Fruit fly (Drosophila melanogaster) whole organism, embryonic: ENCODE measurements around the gene velo.
A peak's percentile ranks its signal among the peaks of the same experiment; 100 is the strongest.

Experiments used
- B-H2 ChIP-seq: fragments of 200-800 bp; sonication (Bioruptor generic); optimal IDR thresholded peaks from 2 replicates; lab custom pipeline; 2018; ENCODE audit warnings: missing biosample characterization, mild to moderate bottlenecking, missing genetic modification characterization
- Bgb ChIP-seq: fragments of 200-800 bp; sonication (Bioruptor generic); IDR thresholded peaks from 2 replicates; pipeline ENCODE4 v1.3.6; 2022; ENCODE audit warnings: missing biosample characterization, missing genetic modification characterization; ENCODE audit not compliant: partially characterized antibody
- CG10274 ChIP-seq: fragments of 200-800 bp; sonication (Bioruptor generic); optimal IDR thresholded peaks from 3 replicates; lab custom pipeline; 2017; ENCODE audit warnings: missing biosample characterization, mild to moderate bottlenecking, missing genetic modification characterization
- CG12659 ChIP-seq: fragments of 200-800 bp; sonication (Bioruptor generic); optimal IDR thresholded peaks from 3 replicates; lab custom pipeline; 2017; ENCODE audit warnings: mild to moderate bottlenecking, missing biosample characterization, missing genetic modification reagents, missing genetic modification characterization
- CG16815 ChIP-seq: fragments of 200-800 bp; sonication (Bioruptor generic); optimal IDR thresholded peaks from 3 replicates; lab custom pipeline; 2017; ENCODE audit warnings: missing biosample characterization, mild to moderate bottlenecking, missing genetic modification characterization
- CG17612 ChIP-seq: fragments of 200-800 bp; sonication (Bioruptor generic); IDR thresholded peaks from 2 replicates; pipeline ENCODE4 v1.3.6; 2022; ENCODE audit warnings: missing biosample characterization, missing genetic modification characterization
- CG34224 ChIP-seq: fragments of 200-800 bp; sonication (Bioruptor generic); IDR thresholded peaks from 3 replicates; pipeline ENCODE4 v1.3.6; 2022; ENCODE audit warnings: missing biosample characterization, missing genetic modification characterization; ENCODE audit not compliant: partially characterized antibody
- CG4282 ChIP-seq: fragments of 200-800 bp; sonication (Bioruptor generic); optimal IDR thresholded peaks from 2 replicates; lab custom pipeline; 2016; ENCODE audit warnings: missing biosample characterization, missing genetic modification characterization
- CG43689 ChIP-seq: fragments of 200-800 bp; sonication (Bioruptor generic); IDR thresholded peaks from 2 replicates; pipeline ENCODE4 v1.3.6; 2022; ENCODE audit warnings: missing biosample characterization, missing genetic modification characterization
- CG4707 ChIP-seq: fragments of 200-800 bp; sonication (Bioruptor generic); optimal IDR thresholded peaks from 2 replicates; lab custom pipeline; 2018; ENCODE audit warnings: missing biosample characterization, mild to moderate bottlenecking, missing genetic modification characterization, moderate library complexity
- CG5245 ChIP-seq: fragments of 200-800 bp; sonication (Bioruptor generic); optimal IDR thresholded peaks from 3 replicates; lab custom pipeline; 2016; ENCODE audit warnings: missing biosample characterization, missing genetic modification characterization
- CG6175 ChIP-seq: fragments of 200-800 bp; sonication (Bioruptor generic); IDR thresholded peaks from 3 replicates; pipeline ENCODE4 v1.3.6; 2022; ENCODE audit warnings: missing biosample characterization, missing genetic modification characterization
- CG6813 ChIP-seq: fragments of 200-800 bp; sonication (Bioruptor generic); optimal IDR thresholded peaks from 2 replicates; lab custom pipeline; 2017; ENCODE audit warnings: missing biosample characterization, missing genetic modification characterization, mild to moderate bottlenecking, moderate library complexity, missing genetic modification reagents
- CG9437 ChIP-seq: fragments of 200-800 bp; sonication (Bioruptor generic); optimal IDR thresholded peaks from 2 replicates; lab custom pipeline; 2018; ENCODE audit warnings: missing biosample characterization, mild to moderate bottlenecking, missing genetic modification characterization
- Dref ChIP-seq: fragments of 200-800 bp; sonication (Bioruptor generic); IDR thresholded peaks from 2 replicates; pipeline ENCODE4 v1.3.6; 2022; ENCODE audit warnings: missing biosample characterization, missing genetic modification characterization
- HHEX ChIP-seq: fragments of 200-800 bp; sonication (Bioruptor generic); optimal IDR thresholded peaks from 3 replicates; lab custom pipeline; 2017; ENCODE audit warnings: missing biosample characterization, mild to moderate bottlenecking, missing genetic modification characterization, missing genetic modification reagents
- HLH54F ChIP-seq: fragments of 200-800 bp; sonication (Bioruptor generic); optimal IDR thresholded peaks from 3 replicates; lab custom pipeline; 2016; ENCODE audit warnings: missing biosample characterization, missing genetic modification characterization
- MESR4 ChIP-seq: fragments of 200-800 bp; sonication (Bioruptor generic); optimal IDR thresholded peaks from 2 replicates; lab custom pipeline; 2018; ENCODE audit warnings: missing biosample characterization, mild to moderate bottlenecking, missing genetic modification characterization, moderate library complexity
- MTF-1 ChIP-seq: fragments of 200-800 bp; sonication (Bioruptor generic); optimal IDR thresholded peaks from 2 replicates; lab custom pipeline; 2018; ENCODE audit warnings: missing biosample characterization, mild to moderate bottlenecking, missing genetic modification characterization, borderline replicate concordance
- Med ChIP-seq: fragments of 200-800 bp; sonication (Bioruptor generic); peaks from one replicate; lab custom pipeline; 2016; ENCODE audit warnings: missing biosample characterization, missing genetic modification characterization, mild to moderate bottlenecking, inconsistent platforms, moderate library complexity
- NC2β ChIP-seq: fragments of 200-800 bp; sonication (Bioruptor generic); optimal IDR thresholded peaks from 2 replicates; lab custom pipeline; 2016; ENCODE audit warnings: missing biosample characterization, missing genetic modification characterization
- NFAT ChIP-seq: fragments of 200-800 bp; sonication (Bioruptor generic); IDR thresholded peaks from 2 replicates; pipeline ENCODE4 v1.3.6; 2022; ENCODE audit warnings: missing biosample characterization, missing genetic modification characterization
- Opbp ChIP-seq: fragments of 200-800 bp; sonication (Bioruptor generic); IDR thresholded peaks from 3 replicates; pipeline ENCODE4 v1.3.6; 2022; ENCODE audit warnings: missing biosample characterization, missing genetic modification characterization; ENCODE audit not compliant: partially characterized antibody
- PHDP ChIP-seq: fragments of 200-800 bp; sonication (Bioruptor generic); optimal IDR thresholded peaks from 3 replicates; lab custom pipeline; 2018; ENCODE audit warnings: missing biosample characterization, mild to moderate bottlenecking, missing genetic modification characterization, moderate library complexity
- Six4 ChIP-seq: fragments of 200-800 bp; sonication (Bioruptor generic); optimal IDR thresholded peaks from 2 replicates; lab custom pipeline; 2016; ENCODE audit warnings: missing biosample characterization, missing genetic modification characterization
- Sox102F ChIP-seq: fragments of 200-800 bp; sonication (Bioruptor generic); optimal IDR thresholded peaks from 2 replicates; lab custom pipeline; 2018; ENCODE audit warnings: missing biosample characterization, mild to moderate bottlenecking, missing genetic modification characterization, moderate library complexity
- ash1 ChIP-seq: fragments of 200-800 bp; sonication (Bioruptor generic); optimal IDR thresholded peaks from 2 replicates; lab custom pipeline; 2018; ENCODE audit warnings: missing biosample characterization, mild to moderate bottlenecking, missing genetic modification characterization
- ato ChIP-seq: fragments of 200-800 bp; sonication (Bioruptor generic); IDR thresholded peaks from 2 replicates; pipeline ENCODE4 v1.3.6; 2022; ENCODE audit warnings: missing biosample characterization, missing genetic modification characterization; ENCODE audit not compliant: partially characterized antibody
- bcd ChIP-seq: fragments of 200-800 bp; sonication (Bioruptor generic); optimal IDR thresholded peaks from 2 replicates; lab custom pipeline; 2017; ENCODE audit warnings: missing biosample characterization, mild to moderate bottlenecking, missing genetic modification characterization
- dati ChIP-seq: fragments of 200-800 bp; sonication (Bioruptor generic); IDR thresholded peaks from 2 replicates; pipeline ENCODE4 v1.3.6; 2022; ENCODE audit warnings: missing biosample characterization, missing genetic modification characterization
- eyg ChIP-seq: fragments of 200-800 bp; sonication (Bioruptor generic); optimal IDR thresholded peaks from 3 replicates; lab custom pipeline; 2016; ENCODE audit warnings: missing biosample characterization, missing genetic modification characterization
- gcm2 ChIP-seq: fragments of 200-800 bp; sonication (Bioruptor generic); optimal IDR thresholded peaks from 2 replicates; lab custom pipeline; 2016; ENCODE audit warnings: missing biosample characterization, missing genetic modification characterization
- gt ChIP-seq: fragments of 200-800 bp; sonication (Bioruptor generic); IDR thresholded peaks from 2 replicates; pipeline ENCODE4 v1.3.6; 2022; ENCODE audit warnings: missing biosample characterization, missing genetic modification characterization
- her ChIP-seq: fragments of 200-800 bp; sonication (Bioruptor generic); optimal IDR thresholded peaks from 2 replicates; lab custom pipeline; 2016; ENCODE audit warnings: missing biosample characterization, missing genetic modification characterization
- ind ChIP-seq: fragments of 200-800 bp; sonication (Bioruptor generic); optimal IDR thresholded peaks from 3 replicates; lab custom pipeline; 2016; ENCODE audit warnings: missing biosample characterization, missing genetic modification characterization
- kah ChIP-seq: fragments of 200-800 bp; sonication (Bioruptor generic); optimal IDR thresholded peaks from 2 replicates; lab custom pipeline; 2018; ENCODE audit warnings: missing biosample characterization, mild to moderate bottlenecking, missing genetic modification characterization
- klu ChIP-seq: fragments of 200-800 bp; sonication (Bioruptor generic); IDR thresholded peaks from 2 replicates; pipeline ENCODE4 v1.3.6; 2022; ENCODE audit warnings: missing biosample characterization, missing genetic modification characterization
- mirr ChIP-seq: fragments of 200-800 bp; sonication (Bioruptor generic); optimal IDR thresholded peaks from 3 replicates; lab custom pipeline; 2018; ENCODE audit warnings: missing biosample characterization, mild to moderate bottlenecking, missing genetic modification characterization
- oc ChIP-seq: fragments of 200-800 bp; sonication (Bioruptor generic); optimal IDR thresholded peaks from 2 replicates; lab custom pipeline; 2018; ENCODE audit warnings: missing biosample characterization, mild to moderate bottlenecking, missing genetic modification characterization, moderate library complexity
- scrt ChIP-seq: fragments of 200-800 bp; sonication (Bioruptor generic); optimal IDR thresholded peaks from 2 replicates; lab custom pipeline; 2018; ENCODE audit warnings: missing biosample characterization, mild to moderate bottlenecking, missing genetic modification characterization, moderate library complexity
- sd ChIP-seq: fragments of 200-800 bp; sonication (Bioruptor generic); optimal IDR thresholded peaks from 3 replicates; lab custom pipeline; 2018; ENCODE audit warnings: missing biosample characterization, mild to moderate bottlenecking, missing genetic modification characterization, moderate library complexity
- sob ChIP-seq: fragments of 200-800 bp; sonication (Bioruptor generic); IDR thresholded peaks from 2 replicates; pipeline ENCODE4 v1.3.6; 2022; ENCODE audit warnings: missing biosample characterization, missing genetic modification characterization
- stc ChIP-seq: fragments of 200-800 bp; sonication (Bioruptor generic); IDR thresholded peaks from 2 replicates; pipeline ENCODE4 v1.3.6; 2022; ENCODE audit warnings: missing biosample characterization, missing genetic modification characterization
- tap ChIP-seq: fragments of 200-800 bp; optimal IDR thresholded peaks from 3 replicates; lab custom pipeline; 2019; ENCODE audit warnings: missing biosample characterization, mild to moderate bottlenecking, missing genetic modification characterization, moderate library complexity
- trem ChIP-seq: fragments of 200-800 bp; optimal IDR thresholded peaks from 3 replicates; lab custom pipeline; 2019; ENCODE audit warnings: missing biosample characterization, mild to moderate bottlenecking, missing genetic modification characterization, moderate library complexity
- unpg ChIP-seq: fragments of 200-800 bp; sonication (Bioruptor generic); optimal IDR thresholded peaks from 3 replicates; lab custom pipeline; 2018; ENCODE audit warnings: missing biosample characterization, mild to moderate bottlenecking, missing genetic modification characterization, moderate library complexity
- vfl ChIP-seq: fragments of 200-800 bp; sonication (Bioruptor generic); optimal IDR thresholded peaks from 2 replicates; lab custom pipeline; 2016; ENCODE audit warnings: missing biosample characterization, missing genetic modification characterization

The velo gene

dm6 chr3L:6747127-6747526 lies 5.4 kb downstream of the velo start (continued):
- TF ChIP-seq PHDP (peak; percentile 40), Sox102F (GFP tag; lab: Kevin White, UChicago) (no peak), eyg (GFP tag; lab: Kevin White, UChicago) (no peak), vfl (GFP tag; lab: Kevin White, UChicago) (peak; percentile 19), CG4707 (GFP tag; lab: Kevin White, UChicago) (no peak), Opbp (GFP tag; lab: Robert Waterston, UW) (peak; percentile 73), CG16815 (GFP tag; lab: Kevin White, UChicago) (no peak)

- TF ChIP-seq NC2β (GFP tag; lab: Kevin White, UChicago): peak; percentile 30
- peak; percentile 45 for TF ChIP-seq sd (tag; lab: Kevin White, UChicago)
- TF ChIP-seq Six4 (GFP tag; lab: Kevin White, UChicago): no peak
- TF ChIP-seq tap (tag; lab: Kevin White, UChicago): no peak
- no peak for TF ChIP-seq stc (GFP tag; lab: Robert Waterston, UW)
- TF ChIP-seq Dref (GFP tag; lab: Robert Waterston, UW): peak; percentile 77
- TF ChIP-seq MESR4 (GFP tag; lab: Kevin White, UChicago): peak; percentile 100
- no peak for TF ChIP-seq CG5245
- peak; percentile 72 for TF ChIP-seq mirr (GFP tag; lab: Kevin White, UChicago)
- no peak for TF ChIP-seq CG17612
- TF ChIP-seq trem (tag; lab: Kevin White, UChicago): no peak
- peak; percentile 30 for TF ChIP-seq ind (GFP tag; lab: Kevin White, UChicago)
- no peak for TF ChIP-seq CG4282
- TF ChIP-seq kah: no peak
- peak; percentile 44 for TF ChIP-seq HHEX (GFP tag; lab: Kevin White, UChicago)
- peak; percentile 25 for TF ChIP-seq scrt (GFP tag; lab: Kevin White, UChicago)
- TF ChIP-seq Med: peak; percentile 88
- 0 out of 3 replicates have a peak, but pooled peaks have one; percentile 66 for TF ChIP-seq CG6175 (GFP tag; lab: Robert Waterston, UW)
- 0 out of 3 replicates have a peak, but pooled peaks have one; percentile 22 for TF ChIP-seq CG34224 (GFP tag; lab: Robert Waterston, UW)
- peak; percentile 39; the same call in 1 of the 2 replicates for TF ChIP-seq ato
- TF ChIP-seq CG12659: peak; percentile 14
- TF ChIP-seq NFAT: peak; percentile 65; the same call in 1 of the 2 replicates
- no peak for TF ChIP-seq gcm2
- TF ChIP-seq Bgb: peak; percentile 72
- peak; percentile 50 for TF ChIP-seq CG9437 (GFP tag; lab: Kevin White, UChicago)
- TF ChIP-seq B-H2 (GFP tag; lab: Kevin White, UChicago): peak; percentile 65
- no peak for TF ChIP-seq oc (tag; lab: Kevin White, UChicago)
- peak; percentile 22 for TF ChIP-seq bcd (GFP tag; lab: Kevin White, UChicago)
- TF ChIP-seq CG43689: no peak
- no peak for TF ChIP-seq dati (GFP tag; lab: Robert Waterston, UW)
- TF ChIP-seq CG10274 (GFP tag; lab: Kevin White, UChicago): no peak
- no peak for TF ChIP-seq unpg (GFP tag; lab: Kevin White, UChicago)
- TF ChIP-seq ash1 (GFP tag; lab: Kevin White, UChicago): peak; percentile 66
- TF ChIP-seq sob (GFP tag; lab: Robert Waterston, UW): no peak; the same call in 1 of the 2 replicates
- peak; percentile 17 for TF ChIP-seq MTF-1 (GFP tag; lab: Kevin White, UChicago)
- peak; percentile 13 for TF ChIP-seq her
- TF ChIP-seq klu (GFP tag; lab: Robert Waterston, UW): no peak; the same call in 1 of the 2 replicates
- no peak for TF ChIP-seq gt (GFP tag; lab: Robert Waterston, UW)
- no peak for TF ChIP-seq eyg (GFP tag; lab: Kevin White, UChicago)
- TF ChIP-seq CG6813 (GFP tag; lab: Kevin White, UChicago): peak; percentile 43
- no peak for TF ChIP-seq HLH54F (GFP tag; lab: Kevin White, UChicago)
Measured at dm6 chr3L:6743346-6744165, 9.0 kb downstream of the velo start.
